Fruit fly (Drosophila melanogaster): ENCODE results near the gene Nepl17.

Gene Nepl17

DNA sequence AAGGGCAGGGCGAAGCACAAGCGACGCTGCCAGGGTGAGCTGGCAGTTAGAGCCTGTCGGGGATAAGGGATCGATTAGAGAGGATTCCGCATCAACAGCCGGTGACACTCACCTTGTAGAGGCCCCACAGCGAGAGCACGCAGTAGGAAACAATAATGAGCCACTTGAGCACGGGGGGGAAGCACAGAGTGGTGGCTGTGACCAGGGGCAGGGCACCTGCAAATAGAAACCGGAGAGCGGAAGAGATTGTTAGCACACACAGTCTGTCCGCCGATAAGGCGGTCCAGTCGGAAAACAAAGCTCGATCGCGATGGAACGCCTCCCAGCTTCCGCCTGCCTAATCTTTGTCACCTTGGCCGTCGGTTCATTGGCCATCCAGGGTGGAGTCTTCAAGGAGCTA, at the start of gene Nepl17:
Nepl17 (plus strand) TSS at position 301 of the 400 bp plus-strand sequence.
- no peak for TF ChIP-seq noc (tag; optimal IDR thresholded peaks at IDR 0.05)

DNA sequence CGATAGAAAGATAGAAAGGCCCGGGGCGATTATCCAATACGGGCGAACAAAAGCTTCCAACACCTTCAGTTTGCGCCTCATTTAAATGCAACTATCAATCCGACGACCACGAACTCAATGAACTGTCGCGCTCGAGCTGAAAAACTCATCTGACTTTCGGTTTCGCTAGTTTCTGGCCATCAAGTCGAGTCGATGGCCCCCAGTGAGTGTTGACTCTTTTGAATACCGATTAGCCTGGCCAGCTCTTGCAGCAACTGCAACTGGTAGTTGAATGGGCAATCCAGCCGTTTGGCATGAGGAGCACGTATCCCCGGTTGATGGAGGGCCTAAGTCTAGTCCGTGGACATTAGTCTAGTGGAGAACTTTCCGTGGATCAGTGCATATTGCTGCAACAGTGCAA, 45.5 kb upstream of the Nepl17 start:
- TF ChIP-seq noc (tag; optimal IDR thresholded peaks at IDR 0.05): no peak

DNA sequence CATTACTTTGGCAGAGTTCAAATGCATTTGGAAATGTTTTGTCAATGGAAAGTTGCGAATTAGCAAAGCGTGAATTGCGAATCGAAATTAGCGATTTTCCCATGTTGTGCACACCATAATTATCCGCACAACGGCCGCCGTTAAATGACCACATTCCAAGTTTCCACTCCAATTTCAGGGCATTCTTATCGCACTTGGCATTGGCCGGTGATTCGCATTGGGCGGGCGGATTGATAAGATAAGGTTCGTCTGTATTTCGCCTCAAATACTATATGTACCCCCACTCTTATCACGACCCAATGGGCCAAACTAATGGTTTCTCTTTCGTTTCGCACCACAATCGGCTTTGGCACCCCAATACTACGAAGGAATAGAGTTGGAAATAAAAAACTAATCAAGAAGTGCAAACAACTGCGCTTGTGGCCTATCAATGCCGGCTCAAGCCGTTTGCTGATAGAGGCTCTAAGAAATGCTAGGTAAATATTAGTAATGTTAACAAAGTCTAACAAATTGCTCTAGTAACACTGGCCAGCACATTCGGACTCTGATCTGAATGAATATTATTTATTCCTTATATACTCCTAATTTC, 43.3 kb upstream of the Nepl17 start:
- TF ChIP-seq noc (tag; optimal IDR thresholded peaks at IDR 0.05): no peak

- peak; percentile 3 for TF ChIP-seq noc (tag; optimal IDR thresholded peaks at IDR 0.05)
Observed at dm6 chr3R:28830746-28831145, 42.0 kb upstream of the Nepl17 start.

DNA sequence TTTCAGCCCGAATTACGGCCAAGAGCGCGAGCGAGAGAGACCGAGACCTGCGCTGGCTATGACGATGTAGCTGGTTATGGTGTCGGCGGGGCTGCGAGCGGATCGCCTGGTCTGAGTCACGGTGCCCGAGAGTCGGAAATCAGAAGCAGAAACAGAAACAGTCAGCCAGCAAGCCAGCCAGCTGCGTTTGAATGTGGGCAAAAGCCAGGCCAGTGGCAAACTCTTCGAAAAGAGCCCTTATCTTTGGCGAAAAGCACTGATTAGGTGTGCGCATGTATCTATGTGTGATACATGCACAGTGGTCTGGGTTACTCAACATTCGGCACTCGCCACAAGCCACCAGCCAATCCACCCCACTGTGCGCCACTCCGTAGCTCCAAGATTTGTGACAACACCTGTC, 41.5 kb upstream of the Nepl17 start:
- no peak for TF ChIP-seq noc (tag; optimal IDR thresholded peaks at IDR 0.05)

DNA sequence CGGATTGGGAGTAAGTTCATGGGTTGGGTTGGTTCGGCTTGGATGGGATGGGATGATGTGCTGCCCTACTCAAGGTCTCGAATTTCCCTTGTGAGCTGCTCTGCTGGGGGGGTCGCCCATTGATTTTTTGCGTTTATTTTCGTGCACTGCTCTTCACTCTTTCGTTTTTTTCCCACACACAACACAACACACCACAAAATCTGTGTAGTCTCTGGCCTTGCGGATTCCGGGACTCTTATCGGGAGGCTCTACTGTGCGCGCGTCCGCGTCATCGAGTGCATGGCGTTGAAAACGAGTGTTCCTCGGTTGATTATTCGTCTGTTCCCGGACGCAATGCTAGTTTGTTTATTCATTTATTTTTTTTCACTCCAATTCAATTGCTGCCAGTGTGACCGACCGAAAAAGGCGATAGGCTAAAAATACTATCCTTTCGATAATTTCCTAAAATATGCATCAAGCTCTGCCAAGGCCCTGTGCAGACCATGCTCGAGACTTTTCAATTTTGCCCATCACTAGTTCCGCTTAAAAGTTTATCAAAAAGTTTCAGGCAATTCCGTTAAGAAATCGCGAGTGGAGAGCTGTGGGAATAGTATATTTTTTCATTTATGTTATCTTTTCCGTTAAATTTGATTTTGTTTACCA, 41.0 kb upstream of the Nepl17 start, which contains the start of gene WASp:
WASp (minus strand) TSS at position 399 of the 642 bp plus-strand sequence.
- no peak for TF ChIP-seq noc (tag; optimal IDR thresholded peaks at IDR 0.05)

dm6 chr3R:28840620-28841019, 32.1 kb upstream of the Nepl17 start:
- no peak for TF ChIP-seq noc (tag; optimal IDR thresholded peaks at IDR 0.05)

- TF ChIP-seq noc (tag; optimal IDR thresholded peaks at IDR 0.05): no peak
Observed at dm6 chr3R:28841968-28842367, 30.7 kb upstream of the Nepl17 start.

DNA sequence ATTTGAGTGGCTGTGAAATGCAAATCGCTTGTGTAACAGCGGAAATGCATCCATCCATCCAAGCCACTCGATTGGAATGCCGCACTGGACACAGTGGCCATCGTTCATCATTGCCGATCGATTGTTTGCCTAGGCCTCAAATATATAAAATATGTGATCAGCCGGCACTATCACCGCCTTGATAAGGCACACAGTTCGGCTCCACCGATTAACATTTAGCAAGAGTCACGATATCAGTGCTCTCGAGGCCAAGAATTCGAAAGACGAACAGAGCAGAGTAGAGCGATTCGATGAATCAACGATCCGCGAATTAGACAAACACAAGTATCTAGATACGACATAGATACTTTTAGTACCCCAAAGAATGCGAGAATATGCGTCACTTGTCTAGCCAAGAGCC, 30.3 kb upstream of the Nepl17 start:
- TF ChIP-seq noc (tag; optimal IDR thresholded peaks at IDR 0.05): no peak

dm6 chr3R:28843776-28844610, 28.7 kb upstream of the Nepl17 start:
- no peak for TF ChIP-seq noc (tag; optimal IDR thresholded peaks at IDR 0.05)

DNA sequence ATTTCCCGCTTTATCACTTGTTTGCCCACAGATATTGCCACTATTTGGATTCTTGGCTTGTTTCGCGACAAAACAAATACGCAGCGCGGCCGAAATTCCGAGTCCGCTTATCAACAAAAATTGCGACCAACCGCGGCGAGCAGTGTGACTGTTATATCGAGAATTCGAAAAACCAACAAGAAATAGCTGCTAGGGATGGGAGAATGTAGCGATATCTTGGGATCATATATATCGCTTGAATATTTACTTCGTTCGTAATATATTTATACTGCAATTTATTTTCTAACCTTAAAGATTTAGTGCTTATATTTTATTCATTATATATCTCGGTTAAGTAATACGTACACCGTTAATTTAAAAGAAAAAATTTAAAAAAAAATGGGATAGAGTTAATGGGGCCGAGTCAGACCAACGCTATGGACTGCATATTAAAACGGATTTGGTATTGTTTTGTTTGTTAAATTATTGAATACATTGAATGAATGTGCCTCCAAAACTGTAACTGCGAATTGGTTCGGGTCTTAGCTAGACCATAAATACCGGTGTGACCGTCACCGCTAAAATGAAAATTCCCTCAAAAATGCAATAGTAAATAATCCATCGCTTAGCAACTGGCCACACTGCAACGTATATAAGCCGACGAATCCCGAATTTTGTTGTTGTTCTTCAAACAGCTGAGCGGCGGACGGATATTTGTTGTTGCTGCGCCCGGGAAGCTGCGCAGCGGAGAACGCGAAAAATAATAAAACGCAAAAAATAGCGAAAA, 27.9 kb upstream of the Nepl17 start, which contains the start of the genes Apc and spg:
Apc (minus strand) TSS at position 138 of the 766 bp plus-strand sequence.
spg (plus strand) TSS at position 660 of the 766 bp plus-strand sequence.
- TF ChIP-seq noc (tag; optimal IDR thresholded peaks at IDR 0.05): peak; percentile 72

DNA sequence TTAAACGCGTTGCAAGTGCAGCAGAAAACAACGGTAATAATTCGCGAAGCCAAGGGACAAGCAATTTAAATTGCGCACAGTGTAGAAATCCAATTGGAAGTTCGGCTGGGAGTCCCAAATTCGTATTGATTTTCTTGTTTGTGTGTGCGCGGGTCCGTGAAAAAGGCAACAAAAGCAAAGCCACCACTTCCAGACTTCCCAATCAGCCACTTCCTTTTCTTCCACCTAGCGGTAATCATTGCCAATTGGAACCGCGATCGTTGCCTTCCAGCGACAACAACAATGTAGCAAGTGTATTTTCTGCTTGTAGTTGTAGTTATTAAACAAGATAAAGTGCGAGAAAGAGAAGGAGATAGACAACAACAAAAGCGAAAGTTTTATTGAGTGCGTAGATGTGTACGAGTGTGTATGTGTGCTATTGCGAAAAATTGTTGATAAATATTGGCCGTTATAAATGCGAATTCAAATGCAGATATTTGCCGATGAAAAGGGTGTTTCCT, 27.3 kb upstream of the Nepl17 start:
- TF ChIP-seq noc (tag; optimal IDR thresholded peaks at IDR 0.05): peak; percentile 24

- no peak for TF ChIP-seq noc (tag; optimal IDR thresholded peaks at IDR 0.05)
Observed at dm6 chr3R:28845981-28846380, 26.7 kb upstream of the Nepl17 start.

DNA sequence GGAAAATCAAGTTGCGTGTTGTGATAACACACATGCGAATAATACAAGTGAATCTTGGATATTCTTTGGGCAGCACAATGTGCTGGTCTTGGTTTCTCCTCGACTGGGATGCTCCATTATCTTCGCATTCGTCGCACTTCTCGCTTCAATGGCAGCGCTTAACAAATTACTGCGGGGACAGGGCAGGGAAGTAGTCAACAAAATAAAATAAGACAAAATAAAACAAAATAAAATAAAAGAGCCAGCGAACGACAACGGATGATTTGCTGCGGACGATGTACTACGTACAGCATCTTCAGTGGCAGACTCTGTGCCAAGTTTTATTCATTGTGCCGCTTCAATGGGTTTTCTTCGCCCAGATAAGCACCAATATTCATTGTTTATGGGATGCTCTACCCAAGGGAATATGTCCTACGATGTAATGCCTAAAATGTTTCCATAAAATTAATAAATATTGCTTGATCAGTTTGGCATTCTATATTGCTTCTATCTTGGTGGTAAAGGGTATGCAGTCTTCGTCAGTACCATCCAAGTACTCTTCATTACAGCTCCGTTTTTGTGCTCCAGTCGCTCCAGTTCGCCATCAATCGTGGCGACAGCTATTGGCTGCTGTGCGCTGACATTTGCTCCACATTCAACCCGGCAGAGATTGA, 25.7 kb upstream of the Nepl17 start:
- no peak for TF ChIP-seq noc (tag; optimal IDR thresholded peaks at IDR 0.05)

Measured in whole organism, larva.